Worm (Caenorhabditis elegans) whole organism, mixed stage, embryonic: ENCODE results near the gene C45H4.18.

Source experiments
- M03D4.4 ChIP-seq: sonication (generic microtip); optimal IDR thresholded peaks from 2 replicates; lab custom pipeline; 2017; ENCODE audit warnings: mild to moderate bottlenecking, missing genetic modification characterization, missing compliant biosample characterization
- blmp-1 ChIP-seq: fragments of 150-350 bp; optimal IDR thresholded peaks from 2 replicates; lab custom pipeline; 2014; ENCODE audit warnings: missing biosample characterization, missing genetic modification characterization
- ceh-43 ChIP-seq: fragments of 200-800 bp; sonication (Bioruptor generic); optimal IDR thresholded peaks from 2 replicates; lab custom pipeline; 2018; ENCODE audit warnings: mild to moderate bottlenecking, missing genetic modification characterization, moderate library complexity, missing compliant biosample characterization
- ceh-83 ChIP-seq: fragments of 200-800 bp; sonication (Bioruptor generic); optimal IDR thresholded peaks from 2 replicates; lab custom pipeline; 2018; ENCODE audit warnings: mild to moderate bottlenecking, missing genetic modification characterization, missing compliant biosample characterization
- ces-1 ChIP-seq: fragments of 150-350 bp; optimal IDR thresholded peaks from 2 replicates; lab custom pipeline; 2014; ENCODE audit warnings: missing biosample characterization, missing genetic modification reagents, missing genetic modification characterization
- cnd-1 ChIP-seq: fragments of 200-800 bp; sonication (Bioruptor generic); optimal IDR thresholded peaks from 2 replicates; lab custom pipeline; 2018; ENCODE audit warnings: mild to moderate bottlenecking, missing genetic modification characterization, missing compliant biosample characterization
- drap-1 ChIP-seq: fragments of 200-800 bp; sonication (Bioruptor generic); optimal IDR thresholded peaks from 3 replicates; lab custom pipeline; 2018; ENCODE audit warnings: mild to moderate bottlenecking, missing genetic modification characterization, missing compliant biosample characterization
- elt-3 ChIP-seq: fragments of 150-350 bp; optimal IDR thresholded peaks from 2 replicates; lab custom pipeline; 2014; ENCODE audit warnings: missing biosample characterization, missing genetic modification characterization
- flh-1 ChIP-seq: fragments of 200-800 bp; sonication (Bioruptor generic); optimal IDR thresholded peaks from 2 replicates; lab custom pipeline; 2018; ENCODE audit warnings: mild to moderate bottlenecking, missing genetic modification characterization, moderate library complexity, missing compliant biosample characterization
- ham-2 ChIP-seq: fragments of 200-800 bp; sonication (Bioruptor generic); optimal IDR thresholded peaks from 2 replicates; lab custom pipeline; 2018; ENCODE audit warnings: mild to moderate bottlenecking, missing genetic modification characterization, missing compliant biosample characterization
- hlh-1 ChIP-seq: fragments of 150-350 bp; optimal IDR thresholded peaks from 2 replicates; lab custom pipeline; 2014; ENCODE audit warnings: missing biosample characterization, missing genetic modification reagents, missing genetic modification characterization
- lin-13 ChIP-seq: fragments of 150-350 bp; optimal IDR thresholded peaks from 2 replicates; lab custom pipeline; 2014; ENCODE audit warnings: missing biosample characterization, missing genetic modification characterization
- lin-32 ChIP-seq: fragments of 200-800 bp; sonication (Bioruptor generic); optimal IDR thresholded peaks from 2 replicates; lab custom pipeline; 2018; ENCODE audit warnings: mild to moderate bottlenecking, missing genetic modification characterization, missing compliant biosample characterization
- lsy-2 ChIP-seq: fragments of 150-350 bp; optimal IDR thresholded peaks from 2 replicates; lab custom pipeline; 2014; ENCODE audit warnings: missing biosample characterization, missing genetic modification characterization
- mab-5 ChIP-seq: fragments of 150-350 bp; optimal IDR thresholded peaks from 2 replicates; lab custom pipeline; 2014; ENCODE audit warnings: missing biosample characterization, missing genetic modification characterization
- mep-1 ChIP-seq: fragments of 150-350 bp; optimal IDR thresholded peaks from 2 replicates; lab custom pipeline; 2017; ENCODE audit warnings: missing biosample characterization, missing genetic modification reagents, missing genetic modification characterization, inconsistent platforms
- mls-2 ChIP-seq: sonication (generic microtip); optimal IDR thresholded peaks from 2 replicates; lab custom pipeline; 2016; ENCODE audit warnings: mild to moderate bottlenecking, missing genetic modification characterization, moderate library complexity, missing compliant biosample characterization
- nhr-12 ChIP-seq: fragments of 150-350 bp; optimal IDR thresholded peaks from 2 replicates; lab custom pipeline; 2014; ENCODE audit warnings: missing biosample characterization, missing genetic modification characterization
- nhr-2 ChIP-seq: fragments of 150-350 bp; optimal IDR thresholded peaks from 2 replicates; lab custom pipeline; 2014; ENCODE audit warnings: missing biosample characterization, missing genetic modification characterization
- nhr-237 ChIP-seq: fragments of 150-350 bp; optimal IDR thresholded peaks from 2 replicates; lab custom pipeline; 2014; ENCODE audit warnings: missing biosample characterization, missing genetic modification characterization
- nhr-28 ChIP-seq: fragments of 150-350 bp; optimal IDR thresholded peaks from 2 replicates; lab custom pipeline; 2014; ENCODE audit warnings: missing biosample characterization, missing genetic modification characterization
- nhr-76 ChIP-seq: sonication (generic microtip); optimal IDR thresholded peaks from 2 replicates; lab custom pipeline; 2017; ENCODE audit warnings: missing biosample characterization, missing genetic modification characterization
- pha-4 ChIP-seq: fragments of 150-350 bp; optimal IDR thresholded peaks from 2 replicates; lab custom pipeline; 2018; ENCODE audit warnings: missing biosample characterization, missing genetic modification reagents, missing genetic modification characterization
- snpc-4 ChIP-seq: fragments of 150-350 bp; optimal IDR thresholded peaks from 2 replicates; lab custom pipeline; 2014; ENCODE audit warnings: missing biosample characterization, missing genetic modification characterization
- sptf-1 ChIP-seq: sonication (generic microtip); optimal IDR thresholded peaks from 2 replicates; lab custom pipeline; 2017; ENCODE audit warnings: mild to moderate bottlenecking, missing genetic modification characterization, moderate library complexity, missing compliant biosample characterization
- tbx-8 ChIP-seq: fragments of 200-800 bp; sonication (Bioruptor generic); optimal IDR thresholded peaks from 2 replicates; lab custom pipeline; 2018; ENCODE audit warnings: mild to moderate bottlenecking, missing genetic modification characterization, moderate library complexity, missing compliant biosample characterization
- unc-120 ChIP-seq: sonication (generic microtip); optimal IDR thresholded peaks from 2 replicates; lab custom pipeline; 2017; ENCODE audit warnings: missing genetic modification characterization, missing compliant biosample characterization; ENCODE audit not compliant: poor library complexity, severe bottlenecking
- unc-39 ChIP-seq: fragments of 150-350 bp; optimal IDR thresholded peaks from 2 replicates; lab custom pipeline; 2014; ENCODE audit warnings: missing biosample characterization, missing genetic modification characterization
- unc-62 ChIP-seq: fragments of 150-350 bp; optimal IDR thresholded peaks from 2 replicates; lab custom pipeline; 2014; ENCODE audit warnings: missing biosample characterization, missing genetic modification reagents, missing genetic modification characterization
- zip-8 ChIP-seq: fragments of 150-350 bp; optimal IDR thresholded peaks from 2 replicates; lab custom pipeline; 2014; ENCODE audit warnings: missing biosample characterization, missing genetic modification characterization
- ztf-11 ChIP-seq: fragments of 150-350 bp; optimal IDR thresholded peaks from 2 replicates; lab custom pipeline; 2014; ENCODE audit warnings: missing biosample characterization, missing genetic modification characterization

The C45H4.18 gene

ce11 chrV:2199594-2199993, 24.3 kb downstream of the C45H4.18 start:
- no peak for TF ChIP-seq snpc-4
- TF ChIP-seq drap-1 (GFP tag; lab: Kevin White, UChicago), result no peak
- no peak for TF ChIP-seq unc-120 (tag; lab: Kevin White, UChicago)
- TF ChIP-seq tbx-8 (GFP tag; lab: Kevin White, UChicago), result no peak
- no peak for TF ChIP-seq nhr-237 (tag; lab: Kevin White, UChicago)
- TF ChIP-seq unc-62, result no peak
- TF ChIP-seq nhr-76 (tag; lab: Kevin White, UChicago), result no peak
- TF ChIP-seq cnd-1, result no peak
- TF ChIP-seq ham-2, result no peak
- no peak for TF ChIP-seq zip-8 (tag; lab: Kevin White, UChicago)
- no peak for TF ChIP-seq pha-4 (tag; lab: Kevin White, UChicago)
- TF ChIP-seq flh-1 (GFP tag; lab: Kevin White, UChicago), result no peak
- TF ChIP-seq ceh-83, result no peak

ce11 chrV:2200402-2200801, 25.1 kb downstream of the C45H4.18 start:
- TF ChIP-seq nhr-237 (tag; lab: Kevin White, UChicago) (no peak), blmp-1 (tag; lab: Kevin White, UChicago) (no peak), hlh-1 (tag; lab: Kevin White, UChicago) (no peak), M03D4.4 (tag; lab: Kevin White, UChicago) (no peak), elt-3 (no peak), unc-39 (no peak), ztf-11 (no peak), nhr-2 (tag; lab: Kevin White, UChicago) (no peak), flh-1 (GFP tag; lab: Kevin White, UChicago) (no peak), tbx-8 (GFP tag; lab: Kevin White, UChicago) (no peak), nhr-12 (tag; lab: Kevin White, UChicago) (no peak)

- TF ChIP-seq elt-3 (no peak), unc-120 (tag; lab: Kevin White, UChicago) (no peak)
Observed at ce11 chrV:2201240-2201639, 25.9 kb downstream of the C45H4.18 start, which contains the start of gene cyp-32B1. TSS of gene cyp-32B1 (minus strand) at chrV:2201415.

DNA sequence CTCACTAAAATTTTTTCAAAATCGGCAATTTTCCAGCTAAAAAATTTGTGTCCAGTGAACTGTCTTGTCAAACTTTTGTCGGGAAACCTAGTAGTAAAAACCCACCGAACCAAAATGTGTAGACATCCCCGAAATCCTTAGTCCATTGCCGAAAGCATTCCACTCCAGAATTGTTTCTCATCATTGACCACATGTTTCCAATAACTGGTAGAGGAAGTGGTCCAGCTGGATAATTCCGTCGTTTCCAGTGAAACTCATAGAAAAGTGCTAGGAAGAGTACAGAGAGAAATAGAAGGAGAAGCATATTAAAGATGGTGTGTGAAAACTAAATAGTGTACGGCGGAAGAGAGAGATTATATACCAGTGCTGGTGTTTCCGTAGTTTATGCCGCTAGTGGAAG, 28.7 kb downstream of the C45H4.18 start, which contains the start of gene cyp-33C12:
Gene cyp-33C12 (minus strand): TSS at position 321 of the 400 bp plus-strand sequence.
- no peak for TF ChIP-seq cnd-1
- TF ChIP-seq nhr-12 (tag; lab: Kevin White, UChicago), result no peak
- no peak for TF ChIP-seq ceh-43
- TF ChIP-seq mls-2 (tag; lab: Kevin White, UChicago), result no peak
- TF ChIP-seq elt-3, result no peak
- TF ChIP-seq nhr-2 (tag; lab: Kevin White, UChicago), result no peak
- TF ChIP-seq mep-1 (tag; lab: Kevin White, UChicago), result no peak
- TF ChIP-seq ceh-83, result no peak
- no peak for TF ChIP-seq blmp-1 (tag; lab: Kevin White, UChicago)

- TF ChIP-seq cnd-1, result no peak
- TF ChIP-seq ces-1 (GFP tag; lab: Kevin White, UChicago), result no peak
- TF ChIP-seq mab-5 (tag; lab: Kevin White, UChicago), result no peak
Observed at ce11 chrV:2206181-2206580, 30.8 kb downstream of the C45H4.18 start, which contains the start of gene srt-40. TSS of gene srt-40 (minus strand) at chrV:2206281.

ce11 chrV:2206801-2207200, 31.5 kb downstream of the C45H4.18 start, which contains the start of gene svh-11:
TSS of gene svh-11 (plus strand) at chrV:2207101.
- TF ChIP-seq M03D4.4 (tag; lab: Kevin White, UChicago) (no peak), blmp-1 (tag; lab: Kevin White, UChicago) (no peak), snpc-4 (no peak), mep-1 (tag; lab: Kevin White, UChicago) (no peak), zip-8 (tag; lab: Kevin White, UChicago) (no peak), unc-120 (tag; lab: Kevin White, UChicago) (no peak), cnd-1 (no peak), nhr-28 (tag; lab: Kevin White, UChicago) (no peak), lsy-2 (tag; lab: Kevin White, UChicago) (no peak), ztf-11 (no peak), nhr-237 (tag; lab: Kevin White, UChicago) (no peak), unc-62 (no peak), ces-1 (GFP tag; lab: Kevin White, UChicago) (no peak), ceh-83 (no peak), lin-32 (GFP tag; lab: Kevin White, UChicago) (no peak), flh-1 (GFP tag; lab: Kevin White, UChicago) (no peak), lin-13 (no peak), pha-4 (tag; lab: Kevin White, UChicago) (no peak), ceh-43 (no peak), sptf-1 (no peak)
- TF ChIP-seq, all 35 proteins: peak for 0
